Worm (Caenorhabditis elegans) whole organism, young adult: Measurements from ENCODE around the gene fzo-1.

Source experiments
- B0019.2 ChIP-seq: fragments of 200-800 bp; sonication (Bioruptor generic); conservative IDR thresholded peaks from 2 replicates; pipeline ENCODE4 v1.3.6; 2022; ENCODE audit warnings: missing genetic modification reagents, missing genetic modification characterization, missing compliant biosample characterization
- B0261.1 ChIP-seq: sonication (generic microtip); optimal IDR thresholded peaks from 2 replicates; lab custom pipeline; 2016; ENCODE audit warnings: mild to moderate bottlenecking, missing genetic modification characterization, moderate library complexity, missing compliant biosample characterization
- F37B4.10 ChIP-seq: fragments of 200-800 bp; sonication (Bioruptor generic); IDR thresholded peaks from 2 replicates; pipeline ENCODE4 v1.3.6; 2022; ENCODE audit warnings: missing genetic modification characterization, missing compliant biosample characterization
- F49E8.2 ChIP-seq: sonication (generic microtip); optimal IDR thresholded peaks from 3 replicates; lab custom pipeline; 2017; ENCODE audit warnings: missing genetic modification characterization, mild to moderate bottlenecking, missing compliant biosample characterization, antibody characterized with exemption, moderate library complexity; ENCODE audit not compliant: insufficient read depth
- F52B5.7 ChIP-seq: sonication (generic microtip); optimal IDR thresholded peaks from 2 replicates; lab custom pipeline; 2016; ENCODE audit warnings: mild to moderate bottlenecking, missing genetic modification characterization, missing compliant biosample characterization
- F55B11.4 ChIP-seq: sonication (generic microtip); optimal IDR thresholded peaks from 2 replicates; lab custom pipeline; 2016; ENCODE audit warnings: missing compliant biosample characterization, missing genetic modification characterization, borderline replicate concordance; ENCODE audit not compliant: insufficient read depth
- K11D2.4 ChIP-seq: fragments of 200-800 bp; sonication (Bioruptor generic); IDR thresholded peaks from 2 replicates; pipeline ENCODE4 v1.3.6; 2022; ENCODE audit warnings: missing genetic modification reagents, missing genetic modification characterization, missing compliant biosample characterization
- Y67H2A.10 ChIP-seq: fragments of 200-800 bp; sonication (Bioruptor generic); conservative IDR thresholded peaks from 2 replicates; pipeline ENCODE4 v1.3.6; 2022; ENCODE audit warnings: missing genetic modification reagents, missing genetic modification characterization, missing compliant biosample characterization
- Y79H2A.3 ChIP-seq: fragments of 200-800 bp; sonication (Bioruptor generic); conservative IDR thresholded peaks from 2 replicates; pipeline ENCODE4 v1.3.6; 2022; ENCODE audit warnings: missing genetic modification reagents, missing genetic modification characterization, missing compliant biosample characterization
- Y95B8A.8 ChIP-seq: fragments of 200-800 bp; sonication (Bioruptor generic); IDR thresholded peaks from 2 replicates; pipeline ENCODE4 v1.3.6; 2022; ENCODE audit warnings: missing genetic modification reagents, missing genetic modification characterization, missing compliant biosample characterization
- akir-1 ChIP-seq: fragments of 200-800 bp; sonication (Bioruptor generic); optimal IDR thresholded peaks from 2 replicates; lab custom pipeline; 2018; ENCODE audit warnings: mild to moderate bottlenecking, missing genetic modification characterization, moderate library complexity, missing compliant biosample characterization
- ama-1 ChIP-seq, 3 experiments: fragments of 150-350 bp in 1 of 3; sonication (generic microtip) in 2 of 3; optimal IDR thresholded peaks; 2 replicates each; lab custom pipeline; 2014 to 2018; ENCODE audit warnings: missing biosample characterization in 2 of 3, missing genetic modification characterization in 2 of 3, missing genetic modification reagents in 2 of 3
- aptf-2 ChIP-seq: fragments of 200-800 bp; sonication (Bioruptor generic); conservative IDR thresholded peaks from 2 replicates; pipeline ENCODE4 v1.3.6; 2022; ENCODE audit warnings: missing genetic modification reagents, missing genetic modification characterization, missing compliant biosample characterization
- aptf-3 ChIP-seq: fragments of 200-800 bp; sonication (Bioruptor generic); IDR thresholded peaks from 2 replicates; pipeline ENCODE4 v1.3.6; 2022; ENCODE audit warnings: missing genetic modification characterization, missing compliant biosample characterization
- athp-1 ChIP-seq: sonication (generic microtip); optimal IDR thresholded peaks from 2 replicates; lab custom pipeline; 2017; ENCODE audit warnings: mild to moderate bottlenecking, missing genetic modification characterization, missing compliant biosample characterization
- attf-3 ChIP-seq: fragments of 200-800 bp; sonication (Bioruptor generic); conservative IDR thresholded peaks from 2 replicates; pipeline ENCODE4 v1.3.6; 2022; ENCODE audit warnings: missing genetic modification reagents, missing genetic modification characterization, missing compliant biosample characterization
- attf-5 ChIP-seq: fragments of 200-800 bp; sonication (Bioruptor generic); optimal IDR thresholded peaks from 2 replicates; lab custom pipeline; 2018; ENCODE audit warnings: mild to moderate bottlenecking, missing genetic modification characterization, missing compliant biosample characterization
- attf-6 ChIP-seq: fragments of 200-800 bp; sonication (Bioruptor generic); IDR thresholded peaks from 2 replicates; pipeline ENCODE4 v1.3.6; 2022; ENCODE audit warnings: missing genetic modification reagents, missing genetic modification characterization, missing compliant biosample characterization
- bed-1 ChIP-seq: fragments of 200-800 bp; sonication (Bioruptor generic); IDR thresholded peaks from 2 replicates; pipeline ENCODE4 v1.3.6; 2022; ENCODE audit warnings: missing genetic modification reagents, missing genetic modification characterization, missing compliant biosample characterization
- bed-2 ChIP-seq: fragments of 200-800 bp; sonication (Bioruptor generic); IDR thresholded peaks from 2 replicates; pipeline ENCODE4 v1.3.6; 2022; ENCODE audit warnings: missing genetic modification reagents, missing genetic modification characterization, missing compliant biosample characterization
- ccch-3 ChIP-seq: fragments of 200-800 bp; sonication (Bioruptor generic); optimal IDR thresholded peaks from 2 replicates; lab custom pipeline; 2018; ENCODE audit warnings: mild to moderate bottlenecking, missing genetic modification characterization, missing compliant biosample characterization
- ceh-40 ChIP-seq: fragments of 200-800 bp; sonication (Bioruptor generic); IDR thresholded peaks from 2 replicates; pipeline ENCODE4 v1.3.6; 2022; ENCODE audit warnings: missing genetic modification characterization, missing compliant biosample characterization
- ceh-58 ChIP-seq: fragments of 200-800 bp; sonication (Bioruptor generic); IDR thresholded peaks from 2 replicates; pipeline ENCODE4 v1.3.6; 2022; ENCODE audit warnings: missing genetic modification characterization, missing compliant biosample characterization
- die-1 ChIP-seq: sonication (generic microtip); optimal IDR thresholded peaks from 2 replicates; lab custom pipeline; 2016; ENCODE audit warnings: missing genotype, mild to moderate bottlenecking, missing genetic modification characterization, missing compliant biosample characterization
- dox-1 ChIP-seq: fragments of 200-800 bp; sonication (Bioruptor generic); IDR thresholded peaks from 2 replicates; pipeline ENCODE4 v1.3.6; 2022; ENCODE audit warnings: missing genetic modification reagents, missing genetic modification characterization, missing compliant biosample characterization
- dpl-1 ChIP-seq: fragments of 150-350 bp; optimal IDR thresholded peaks from 2 replicates; lab custom pipeline; 2014; ENCODE audit warnings: missing biosample characterization, missing genetic modification reagents, missing genetic modification characterization
- egl-44 ChIP-seq: fragments of 200-800 bp; sonication (Bioruptor generic); IDR thresholded peaks from 2 replicates; pipeline ENCODE4 v1.3.6; 2022; ENCODE audit warnings: missing genetic modification reagents, missing genetic modification characterization, missing compliant biosample characterization
- ets-4 ChIP-seq: fragments of 200-800 bp; sonication (Bioruptor generic); optimal IDR thresholded peaks from 2 replicates; lab custom pipeline; 2018; ENCODE audit warnings: mild to moderate bottlenecking, missing genetic modification characterization, missing compliant biosample characterization
- hmg-1.2 ChIP-seq: fragments of 200-800 bp; sonication (Bioruptor generic); IDR thresholded peaks from 2 replicates; pipeline ENCODE4 v1.3.6; 2022; ENCODE audit warnings: missing genetic modification reagents, missing genetic modification characterization, missing compliant biosample characterization
- hrde-1 ChIP-seq: sonication (generic microtip); optimal IDR thresholded peaks from 2 replicates; lab custom pipeline; 2016; ENCODE audit warnings: missing genetic modification characterization, mild to moderate bottlenecking, missing compliant biosample characterization, moderate library complexity, missing genotype, missing genetic modification reagents, borderline replicate concordance
- hsf-1 ChIP-seq: fragments of 200-800 bp; sonication (Bioruptor generic); IDR thresholded peaks from 2 replicates; pipeline ENCODE4 v1.3.6; 2022; ENCODE audit warnings: missing genetic modification reagents, missing genetic modification characterization, missing compliant biosample characterization
- let-526 ChIP-seq: fragments of 200-800 bp; sonication (Bioruptor generic); IDR thresholded peaks from 2 replicates; pipeline ENCODE4 v1.3.6; 2022; ENCODE audit warnings: missing genetic modification reagents, missing genetic modification characterization, missing compliant biosample characterization
- lin-26 ChIP-seq: fragments of 200-800 bp; sonication (Bioruptor generic); IDR thresholded peaks from 2 replicates; pipeline ENCODE4 v1.3.6; 2022; ENCODE audit warnings: missing genetic modification reagents, missing genetic modification characterization, missing compliant biosample characterization
- lin-35 ChIP-seq, 3 experiments: fragments of 150-350 bp in 2 of 3; sonication (generic microtip) in 1 of 3; optimal IDR thresholded peaks; 2 replicates each; lab custom pipeline; 2014 to 2018; ENCODE audit warnings: missing biosample characterization in 3 of 3, missing genetic modification characterization in 3 of 3, missing genetic modification reagents in 3 of 3
- lin-54 ChIP-seq: fragments of 200-800 bp; sonication (Bioruptor generic); optimal IDR thresholded peaks from 2 replicates; lab custom pipeline; 2018; ENCODE audit warnings: mild to moderate bottlenecking, missing genetic modification characterization, missing compliant biosample characterization
- lsl-1 ChIP-seq: fragments of 200-800 bp; sonication (Bioruptor generic); optimal IDR thresholded peaks from 2 replicates; lab custom pipeline; 2018; ENCODE audit warnings: mild to moderate bottlenecking, missing genetic modification characterization, moderate library complexity, missing compliant biosample characterization
- madf-8 ChIP-seq: fragments of 200-800 bp; sonication (Bioruptor generic); conservative IDR thresholded peaks from 2 replicates; pipeline ENCODE4 v1.3.6; 2022; ENCODE audit warnings: missing genetic modification reagents, missing genetic modification characterization, missing compliant biosample characterization
- mel-28 ChIP-seq: sonication (generic microtip); optimal IDR thresholded peaks from 2 replicates; lab custom pipeline; 2016; ENCODE audit warnings: borderline replicate concordance, mild to moderate bottlenecking, missing genetic modification characterization, missing compliant biosample characterization
- nfyb-1 ChIP-seq: fragments of 200-800 bp; sonication (Bioruptor generic); IDR thresholded peaks from 2 replicates; pipeline ENCODE4 v1.3.6; 2022; ENCODE audit warnings: missing genetic modification reagents, missing genetic modification characterization, missing compliant biosample characterization
- nhr-90 ChIP-seq: sonication (generic microtip); optimal IDR thresholded peaks from 2 replicates; lab custom pipeline; 2016; ENCODE audit warnings: missing genotype, mild to moderate bottlenecking, missing genetic modification characterization, missing compliant biosample characterization
- rcor-1 ChIP-seq: fragments of 200-800 bp; sonication (Bioruptor generic); IDR thresholded peaks from 2 replicates; pipeline ENCODE4 v1.3.6; 2022; ENCODE audit warnings: missing genetic modification reagents, missing genetic modification characterization, missing compliant biosample characterization
- sptf-2 ChIP-seq: fragments of 200-800 bp; sonication (Bioruptor generic); optimal IDR thresholded peaks from 2 replicates; lab custom pipeline; 2018; ENCODE audit warnings: mild to moderate bottlenecking, missing genetic modification characterization, missing compliant biosample characterization
- unc-130 ChIP-seq: sonication (generic microtip); optimal IDR thresholded peaks from 2 replicates; lab custom pipeline; 2016; ENCODE audit warnings: missing genetic modification reagents, missing genetic modification characterization, missing compliant biosample characterization
- unc-62 ChIP-seq: fragments of 150-350 bp; optimal IDR thresholded peaks from 2 replicates; lab custom pipeline; 2014; ENCODE audit warnings: missing biosample characterization, missing genetic modification reagents, missing genetic modification characterization
- xnd-1 ChIP-seq: sonication (generic microtip); optimal IDR thresholded peaks from 2 replicates; lab custom pipeline; 2016; ENCODE audit warnings: missing genotype, missing genetic modification reagents, missing genetic modification characterization, missing compliant biosample characterization
- ztf-22 ChIP-seq: fragments of 200-800 bp; sonication (Bioruptor generic); optimal IDR thresholded peaks from 2 replicates; lab custom pipeline; 2018; ENCODE audit warnings: mild to moderate bottlenecking, missing genetic modification characterization, moderate library complexity, missing compliant biosample characterization
- ztf-26 ChIP-seq: sonication (generic microtip); optimal IDR thresholded peaks from 2 replicates; lab custom pipeline; 2017; ENCODE audit warnings: missing genetic modification characterization, missing compliant biosample characterization
- ztf-3 ChIP-seq: fragments of 200-800 bp; sonication (Bioruptor generic); optimal IDR thresholded peaks from 2 replicates; lab custom pipeline; 2018; ENCODE audit warnings: mild to moderate bottlenecking, missing genetic modification characterization, missing compliant biosample characterization

Gene fzo-1

DNA sequence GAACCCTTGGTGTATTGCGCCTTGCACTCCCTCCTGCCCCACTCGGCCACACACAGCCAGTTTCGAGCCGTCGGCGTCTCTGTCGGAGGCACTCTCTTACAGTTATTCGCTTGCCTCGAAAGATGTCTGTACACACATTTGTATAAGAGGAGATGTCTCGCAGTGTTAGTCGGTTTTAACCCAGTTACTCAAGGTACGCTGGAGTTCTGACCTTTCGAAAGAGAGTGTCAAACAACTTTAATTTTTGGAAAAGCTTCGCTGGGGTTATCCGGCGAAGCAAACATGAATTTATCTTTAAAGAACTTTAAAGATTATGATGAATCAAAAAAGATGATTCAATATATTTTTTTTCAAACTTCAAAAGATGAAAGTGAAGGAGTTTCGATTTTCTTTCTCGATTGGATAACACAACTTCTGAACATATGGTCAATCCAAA, 8.7 kb upstream of the fzo-1 start:
- TF ChIP-seq egl-44 (peak; percentile 95), attf-3 (GFP tag; lab: Robert Waterston, UW) (peak; percentile 84), ztf-3 (GFP tag; lab: Kevin White, UChicago) (peak; percentile 96), unc-62 (GFP tag; lab: Kevin White, UChicago) (peak; percentile 67), Y95B8A.8 (GFP tag; lab: Robert Waterston, UW) (peak; percentile 98), mel-28 (tag; lab: Kevin White, UChicago) (peak; percentile 87), nfyb-1 (GFP tag; lab: Robert Waterston, UW) (peak; percentile 99), lin-35 (GFP tag; optimal IDR thresholded peaks at IDR 0.05; lab: Kevin White, UChicago) (peak in 2 of 3 experiments; percentile 91 to 94), xnd-1 (tag; lab: Kevin White, UChicago) (peak; percentile 71), ztf-26 (peak; percentile 98), Y79H2A.3 (peak; percentile 94), sptf-2 (GFP tag; lab: Kevin White, UChicago) (peak; percentile 91), attf-5 (peak; percentile 95), F55B11.4 (tag; lab: Kevin White, UChicago) (no peak), B0261.1 (tag; lab: Kevin White, UChicago) (peak; percentile 58), Y67H2A.10 (GFP tag; lab: Robert Waterston, UW) (peak; percentile 90), rcor-1 (GFP tag; lab: Robert Waterston, UW) (peak; percentile 99), hsf-1 (GFP tag; lab: Robert Waterston, UW) (peak; percentile 82), K11D2.4 (GFP tag; lab: Robert Waterston, UW) (peak; percentile 98), B0019.2 (GFP tag; lab: Robert Waterston, UW) (peak; percentile 82), let-526 (GFP tag; lab: Robert Waterston, UW) (peak; percentile 97), lin-26 (peak; percentile 96), die-1 (tag; lab: Kevin White, UChicago) (peak; percentile 88), akir-1 (GFP tag; lab: Kevin White, UChicago) (peak; percentile 83), aptf-3 (peak; percentile 81), nhr-90 (tag; lab: Kevin White, UChicago) (peak; percentile 91), madf-8 (GFP tag; lab: Robert Waterston, UW) (peak; percentile 84), ceh-58 (GFP tag; lab: Robert Waterston, UW) (peak; percentile 61; the same call in 1 of the 2 replicates), athp-1 (peak; percentile 95), F52B5.7 (tag; lab: Kevin White, UChicago) (peak; percentile 98), ccch-3 (GFP tag; lab: Kevin White, UChicago) (peak; percentile 31), attf-6 (GFP tag; lab: Robert Waterston, UW) (peak; percentile 100), F49E8.2 (peak; percentile 97), lin-54 (GFP tag; lab: Kevin White, UChicago) (peak; percentile 96), ets-4 (GFP tag; lab: Kevin White, UChicago) (peak; percentile 94), ztf-22 (GFP tag; lab: Kevin White, UChicago) (peak; percentile 98), hrde-1 (tag; lab: Kevin White, UChicago) (peak; percentile 94), ama-1 (optimal IDR thresholded peaks at IDR 0.05; lab: Kevin White, UChicago) (peak; percentile 100), ama-1 (GFP tag; optimal IDR thresholded peaks at IDR 0.05; lab: Kevin White, UChicago) (peak; percentile 91 to 94), bed-2 (peak; percentile 94), F37B4.10 (peak; percentile 93; the same call in 1 of the 2 replicates), dpl-1 (peak; percentile 11), ceh-40 (GFP tag; lab: Robert Waterston, UW) (peak; percentile 80), dox-1 (GFP tag; lab: Robert Waterston, UW) (peak; percentile 99), aptf-2 (peak; percentile 73; the same call in 1 of the 2 replicates), hmg-1.2 (peak; percentile 95), lsl-1 (GFP tag; lab: Kevin White, UChicago) (peak; percentile 84), bed-1 (GFP tag; lab: Robert Waterston, UW) (peak; percentile 77; the same call in 1 of the 2 replicates), unc-130 (GFP tag; lab: Kevin White, UChicago) (peak; percentile 94)
